Fruit fly (Drosophila melanogaster) whole organism, prepupa: ENCODE measurements around the gene ZnT77C.

Source experiments
- CG10631 ChIP-seq: fragments of 200-800 bp; sonication (Bioruptor generic); optimal IDR thresholded peaks from 2 replicates; lab custom pipeline; 2016; ENCODE audit warnings: missing biosample characterization, missing genetic modification characterization
- CG10669 ChIP-seq: fragments of 200-800 bp; sonication (Bioruptor generic); optimal IDR thresholded peaks from 3 replicates; lab custom pipeline; 2018; ENCODE audit warnings: missing biosample characterization, mild to moderate bottlenecking, missing genetic modification characterization, moderate library complexity
- CG11294 ChIP-seq: fragments of 200-800 bp; sonication (Bioruptor generic); IDR thresholded peaks from 2 replicates; pipeline ENCODE4 v1.3.6; 2022; ENCODE audit warnings: missing biosample characterization, missing genetic modification characterization
- CG11762 ChIP-seq: fragments of 200-800 bp; sonication (Bioruptor generic); optimal IDR thresholded peaks from 3 replicates; lab custom pipeline; 2016; ENCODE audit warnings: missing biosample characterization, missing genetic modification characterization; ENCODE audit not compliant: insufficient read depth
- CG11902 ChIP-seq: fragments of 200-800 bp; sonication (Bioruptor generic); optimal IDR thresholded peaks from 3 replicates; lab custom pipeline; 2016; ENCODE audit warnings: missing biosample characterization, missing genetic modification characterization
- CG1621 ChIP-seq: fragments of 200-800 bp; sonication (Bioruptor generic); optimal IDR thresholded peaks from 3 replicates; lab custom pipeline; 2018; ENCODE audit warnings: missing biosample characterization, mild to moderate bottlenecking, missing genetic modification characterization
- CG3032 ChIP-seq: fragments of 200-800 bp; optimal IDR thresholded peaks from 2 replicates; lab custom pipeline; 2019; ENCODE audit warnings: missing biosample characterization, mild to moderate bottlenecking, missing genetic modification characterization, moderate library complexity
- CG31627 ChIP-seq: fragments of 200-800 bp; sonication (Bioruptor generic); optimal IDR thresholded peaks from 3 replicates; lab custom pipeline; 2016; ENCODE audit warnings: missing biosample characterization, missing genetic modification characterization
- CG32006 ChIP-seq: fragments of 200-800 bp; sonication (Bioruptor generic); optimal IDR thresholded peaks from 3 replicates; lab custom pipeline; 2017; ENCODE audit warnings: missing biosample characterization, mild to moderate bottlenecking, missing genetic modification characterization
- CG34406 ChIP-seq: fragments of 200-800 bp; sonication (Bioruptor generic); optimal IDR thresholded peaks from 3 replicates; lab custom pipeline; 2016; ENCODE audit warnings: missing biosample characterization, missing genetic modification characterization
- CG3919 ChIP-seq: fragments of 200-800 bp; sonication (Bioruptor generic); optimal IDR thresholded peaks from 3 replicates; lab custom pipeline; 2016; ENCODE audit warnings: missing biosample characterization, missing genetic modification characterization
- CG6163 ChIP-seq: fragments of 200-800 bp; sonication (Bioruptor generic); IDR thresholded peaks from 3 replicates; pipeline ENCODE4 v1.3.6; 2022; ENCODE audit warnings: missing biosample characterization, missing genetic modification characterization
- CG6276 ChIP-seq: fragments of 200-800 bp; sonication (Bioruptor generic); optimal IDR thresholded peaks from 2 replicates; lab custom pipeline; 2017; ENCODE audit warnings: missing biosample characterization, mild to moderate bottlenecking, missing genetic modification characterization
- CG6854 ChIP-seq: fragments of 200-800 bp; sonication (Bioruptor generic); optimal IDR thresholded peaks from 2 replicates; lab custom pipeline; 2017; ENCODE audit warnings: missing biosample characterization, mild to moderate bottlenecking, missing genetic modification characterization
- CG7368 ChIP-seq: fragments of 200-800 bp; sonication (Bioruptor generic); optimal IDR thresholded peaks from 3 replicates; lab custom pipeline; 2016; ENCODE audit warnings: missing biosample characterization, missing genetic modification characterization
- CG8119 ChIP-seq: fragments of 200-800 bp; sonication (Bioruptor generic); IDR thresholded peaks from 3 replicates; pipeline ENCODE4 v1.3.6; 2022; ENCODE audit warnings: missing biosample characterization, missing genetic modification characterization
- CG8319 ChIP-seq: fragments of 200-800 bp; sonication (Bioruptor generic); optimal IDR thresholded peaks from 3 replicates; lab custom pipeline; 2016; ENCODE audit warnings: missing biosample characterization, missing genetic modification characterization
- CG8632 ChIP-seq: fragments of 200-800 bp; sonication (Bioruptor generic); optimal IDR thresholded peaks from 3 replicates; lab custom pipeline; 2016; ENCODE audit warnings: missing biosample characterization, missing genetic modification characterization
- CG9139 ChIP-seq: fragments of 200-800 bp; sonication (Bioruptor generic); optimal IDR thresholded peaks from 3 replicates; lab custom pipeline; 2017; ENCODE audit warnings: missing biosample characterization, mild to moderate bottlenecking, missing genetic modification characterization
- Eip78C ChIP-seq: fragments of 200-800 bp; sonication (Bioruptor generic); peaks from one replicate; lab custom pipeline; 2016; ENCODE audit warnings: missing biosample characterization, missing genetic modification characterization
- Eip93F ChIP-seq: fragments of 200-800 bp; sonication (Bioruptor generic); optimal IDR thresholded peaks from 2 replicates; lab custom pipeline; 2016; ENCODE audit warnings: missing biosample characterization, mild to moderate bottlenecking, missing genetic modification characterization
- Ets21C ChIP-seq: fragments of 200-800 bp; sonication (Bioruptor generic); optimal IDR thresholded peaks from 3 replicates; lab custom pipeline; 2016; ENCODE audit warnings: missing biosample characterization, missing genetic modification characterization
- Ets96B ChIP-seq: fragments of 200-800 bp; optimal IDR thresholded peaks from 2 replicates; lab custom pipeline; 2019; ENCODE audit warnings: missing biosample characterization, mild to moderate bottlenecking, missing genetic modification characterization, moderate library complexity
- Gug ChIP-seq: fragments of 200-800 bp; sonication (Bioruptor generic); IDR thresholded peaks from 2 replicates; pipeline ENCODE4 v1.3.6; 2022; ENCODE audit warnings: missing biosample characterization, missing genetic modification characterization
- Hr39 ChIP-seq: fragments of 200-800 bp; sonication (Bioruptor generic); optimal IDR thresholded peaks from 2 replicates; lab custom pipeline; 2016; ENCODE audit warnings: missing biosample characterization, missing genetic modification characterization
- Hr4 ChIP-seq: fragments of 200-800 bp; sonication (Bioruptor generic); optimal IDR thresholded peaks from 3 replicates; lab custom pipeline; 2016; ENCODE audit warnings: missing biosample characterization, missing genetic modification characterization
- Lpt ChIP-seq: fragments of 200-800 bp; sonication (Bioruptor generic); optimal IDR thresholded peaks from 3 replicates; lab custom pipeline; 2016; ENCODE audit warnings: missing biosample characterization, missing genetic modification characterization
- Met ChIP-seq: fragments of 200-800 bp; sonication (Bioruptor generic); optimal IDR thresholded peaks from 3 replicates; lab custom pipeline; 2016; ENCODE audit warnings: missing biosample characterization, missing genetic modification characterization
- OdsH ChIP-seq: fragments of 200-800 bp; sonication (Bioruptor generic); optimal IDR thresholded peaks from 3 replicates; lab custom pipeline; 2016; ENCODE audit warnings: missing biosample characterization, missing genetic modification characterization
- Smox ChIP-seq: fragments of 200-800 bp; sonication (Bioruptor generic); optimal IDR thresholded peaks from 3 replicates; lab custom pipeline; 2016; ENCODE audit warnings: missing biosample characterization, missing genetic modification characterization
- Sox102F ChIP-seq: fragments of 200-800 bp; sonication (Bioruptor generic); optimal IDR thresholded peaks from 2 replicates; lab custom pipeline; 2016; ENCODE audit warnings: missing biosample characterization, mild to moderate bottlenecking, missing genetic modification characterization
- Sox14 ChIP-seq: fragments of 200-800 bp; sonication (Bioruptor generic); optimal IDR thresholded peaks from 3 replicates; lab custom pipeline; 2016; ENCODE audit warnings: missing biosample characterization, missing genetic modification characterization
- Sox15 ChIP-seq: fragments of 200-800 bp; sonication (Bioruptor generic); optimal IDR thresholded peaks from 3 replicates; lab custom pipeline; 2016; ENCODE audit warnings: missing biosample characterization, missing genetic modification characterization
- achi ChIP-seq: fragments of 200-800 bp; sonication (Bioruptor generic); optimal IDR thresholded peaks from 3 replicates; lab custom pipeline; 2016; ENCODE audit warnings: missing biosample characterization, missing genetic modification characterization
- acj6 ChIP-seq: fragments of 200-800 bp; sonication (Bioruptor generic); optimal IDR thresholded peaks from 3 replicates; lab custom pipeline; 2016; ENCODE audit warnings: missing biosample characterization, missing genetic modification characterization
- cyc ChIP-seq: fragments of 200-800 bp; sonication (Bioruptor generic); optimal IDR thresholded peaks from 3 replicates; lab custom pipeline; 2016; ENCODE audit warnings: missing biosample characterization, missing genetic modification characterization
- dsx ChIP-seq: fragments of 200-800 bp; optimal IDR thresholded peaks from 3 replicates; lab custom pipeline; 2019; ENCODE audit warnings: missing biosample characterization, mild to moderate bottlenecking, missing genetic modification characterization, moderate library complexity; ENCODE audit not compliant: poor library complexity, severe bottlenecking
- eg ChIP-seq: fragments of 200-800 bp; sonication (Bioruptor generic); IDR thresholded peaks from 3 replicates; pipeline ENCODE4 v1.3.6; 2022; ENCODE audit warnings: missing biosample characterization, missing genetic modification characterization
- esn ChIP-seq: fragments of 200-800 bp; sonication (Bioruptor generic); optimal IDR thresholded peaks from 2 replicates; lab custom pipeline; 2016; ENCODE audit warnings: missing biosample characterization, mild to moderate bottlenecking, missing genetic modification characterization, moderate library complexity
- fd59A ChIP-seq: fragments of 200-800 bp; sonication (Bioruptor generic); optimal IDR thresholded peaks from 2 replicates; lab custom pipeline; 2017; ENCODE audit warnings: missing biosample characterization, mild to moderate bottlenecking, missing genetic modification characterization, missing genetic modification reagents
- fkh ChIP-seq: fragments of 200-800 bp; sonication (Bioruptor generic); optimal IDR thresholded peaks from 3 replicates; lab custom pipeline; 2017; ENCODE audit warnings: missing biosample characterization, mild to moderate bottlenecking, missing genetic modification characterization, moderate library complexity
- net ChIP-seq: fragments of 200-800 bp; sonication (Bioruptor generic); optimal IDR thresholded peaks from 3 replicates; lab custom pipeline; 2016; ENCODE audit warnings: missing biosample characterization, missing genetic modification characterization
- salr ChIP-seq, 2 experiments: fragments of 200-800 bp; sonication (Bioruptor generic); optimal IDR thresholded peaks; 3 replicates each; lab custom pipeline; 2016 to 2018; ENCODE audit warnings: missing biosample characterization in 2 of 2, missing genetic modification characterization in 2 of 2, mild to moderate bottlenecking in 1 of 2
- spab ChIP-seq: fragments of 200-800 bp; sonication (Bioruptor generic); optimal IDR thresholded peaks from 2 replicates; lab custom pipeline; 2017; ENCODE audit warnings: missing biosample characterization, mild to moderate bottlenecking, missing genetic modification characterization, missing genetic modification reagents

Gene ZnT77C

DNA sequence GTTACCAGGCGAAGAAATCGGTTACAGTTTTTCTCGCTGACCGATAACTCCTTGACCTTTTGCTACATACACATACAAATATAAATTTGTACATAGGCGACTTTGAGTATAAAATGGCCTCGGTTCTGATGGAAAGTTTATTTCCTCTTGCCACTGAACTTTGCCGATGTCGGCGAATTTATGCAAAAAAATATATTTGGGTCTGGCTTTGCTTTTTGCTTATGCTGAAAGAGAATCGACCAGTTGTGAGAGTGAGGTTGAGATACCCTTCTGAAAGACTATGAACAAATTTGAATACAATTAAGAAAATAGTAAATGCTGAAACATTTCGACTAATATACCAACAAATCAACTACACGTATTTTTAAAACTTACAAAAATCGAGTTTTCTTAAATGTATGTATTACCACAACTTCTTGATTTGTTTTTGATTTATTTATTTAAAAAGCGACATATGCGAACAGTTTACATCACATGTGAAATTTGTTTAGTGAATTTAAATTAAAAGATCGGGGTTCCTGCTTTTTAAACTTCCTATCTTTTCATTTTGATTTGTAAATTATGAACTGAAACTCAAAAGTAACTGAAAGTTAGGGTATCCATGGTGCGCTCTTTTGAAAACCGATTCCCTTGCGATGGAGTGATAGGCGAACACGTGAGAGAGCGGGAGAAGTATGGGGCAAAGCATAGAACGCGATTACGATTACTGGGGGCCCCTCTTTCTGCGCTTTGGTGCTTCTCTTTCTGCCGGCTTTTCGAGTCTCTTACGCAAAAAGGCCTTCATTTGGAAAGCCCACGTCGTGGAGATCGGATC lies 14.6 kb upstream of the ZnT77C start (continued):
- TF ChIP-seq Ets96B (tag; lab: Kevin White, UChicago) (peak; percentile 69), CG8319 (GFP tag; lab: Kevin White, UChicago) (peak; percentile 60), CG9139 (peak; percentile 59), Hr4 (GFP tag; lab: Kevin White, UChicago) (peak; percentile 84), CG11902 (GFP tag; lab: Kevin White, UChicago) (peak; percentile 49), Hr39 (GFP tag; lab: Kevin White, UChicago) (peak; percentile 72), CG10669 (GFP tag; lab: Kevin White, UChicago) (peak; percentile 72), fd59A (peak; percentile 71), CG1621 (tag; lab: Kevin White, UChicago) (peak; percentile 48), eg (peak; percentile 24; the same call in 1 of the 3 replicates), CG7368 (GFP tag; lab: Kevin White, UChicago) (peak; percentile 50), CG32006 (GFP tag; lab: Kevin White, UChicago) (peak; percentile 91), cyc (GFP tag; lab: Kevin White, UChicago) (peak; percentile 71), salr (GFP tag; optimal IDR thresholded peaks at IDR 0.05; lab: Kevin White, UChicago) (peak in 1 of 2 experiments; percentile 84), Met (GFP tag; lab: Kevin White, UChicago) (peak; percentile 82), achi (GFP tag; lab: Kevin White, UChicago) (peak; percentile 78), Smox (GFP tag; lab: Kevin White, UChicago) (peak; percentile 81), Gug (GFP tag; lab: Robert Waterston, UW) (peak; percentile 23; the same call in 1 of the 2 replicates), CG6854 (GFP tag; lab: Kevin White, UChicago) (peak; percentile 33), Sox14 (GFP tag; lab: Kevin White, UChicago) (peak; percentile 86), Sox15 (GFP tag; lab: Kevin White, UChicago) (peak; percentile 63), net (GFP tag; lab: Kevin White, UChicago) (peak; percentile 84)

- peak; percentile 93 for TF ChIP-seq CG10631 (GFP tag; lab: Kevin White, UChicago)
- peak; percentile 92 for TF ChIP-seq cyc (GFP tag; lab: Kevin White, UChicago)
- peak; percentile 92 for TF ChIP-seq OdsH
- TF ChIP-seq fkh (GFP tag; lab: Kevin White, UChicago): peak; percentile 99
- peak; percentile 91 for TF ChIP-seq achi (GFP tag; lab: Kevin White, UChicago)
- peak; percentile 88 for TF ChIP-seq CG8319 (GFP tag; lab: Kevin White, UChicago)
- peak; percentile 85 for TF ChIP-seq CG9139
- peak; percentile 95 for TF ChIP-seq CG3919 (GFP tag; lab: Kevin White, UChicago)
- peak; percentile 90 for TF ChIP-seq Gug (GFP tag; lab: Robert Waterston, UW)
- TF ChIP-seq Eip78C (GFP tag; lab: Kevin White, UChicago): peak; percentile 98
- peak; percentile 85 for TF ChIP-seq Sox15 (GFP tag; lab: Kevin White, UChicago)
- peak; percentile 88 for TF ChIP-seq CG7368 (GFP tag; lab: Kevin White, UChicago)
- TF ChIP-seq Lpt: peak; percentile 85
- TF ChIP-seq salr (GFP tag; optimal IDR thresholded peaks at IDR 0.05; lab: Kevin White, UChicago): peak in 1 of 2 experiments; percentile 87
- TF ChIP-seq acj6 (GFP tag; lab: Kevin White, UChicago): peak; percentile 89
- TF ChIP-seq Ets96B (tag; lab: Kevin White, UChicago): peak; percentile 82
- peak; percentile 84 for TF ChIP-seq CG1621 (tag; lab: Kevin White, UChicago)
- TF ChIP-seq CG11902 (GFP tag; lab: Kevin White, UChicago): peak; percentile 98
- TF ChIP-seq Hr39 (GFP tag; lab: Kevin White, UChicago): peak; percentile 92
- peak; percentile 83 for TF ChIP-seq CG11762 (GFP tag; lab: Kevin White, UChicago)
- TF ChIP-seq Sox102F (GFP tag; lab: Kevin White, UChicago): peak; percentile 93
- TF ChIP-seq dsx (GFP tag; lab: Kevin White, UChicago): peak; percentile 59
- peak; percentile 92 for TF ChIP-seq Sox14 (GFP tag; lab: Kevin White, UChicago)
- TF ChIP-seq Smox (GFP tag; lab: Kevin White, UChicago): peak; percentile 90
- peak; percentile 91 for TF ChIP-seq Ets21C (GFP tag; lab: Kevin White, UChicago)
- peak; percentile 77 for TF ChIP-seq CG11294 (GFP tag; lab: Robert Waterston, UW)
- TF ChIP-seq CG3032 (tag; lab: Kevin White, UChicago): peak; percentile 89
- peak; percentile 91 for TF ChIP-seq CG34406 (GFP tag; lab: Kevin White, UChicago)
- TF ChIP-seq fd59A: peak; percentile 84
- peak; percentile 87 for TF ChIP-seq spab (GFP tag; lab: Kevin White, UChicago)
- peak; percentile 83 for TF ChIP-seq CG6276 (GFP tag; lab: Kevin White, UChicago)
- TF ChIP-seq CG8632 (GFP tag; lab: Kevin White, UChicago): peak; percentile 90
- peak; percentile 53 for TF ChIP-seq Eip93F
- TF ChIP-seq esn (GFP tag; lab: Kevin White, UChicago): peak; percentile 94
- TF ChIP-seq CG6163 (GFP tag; lab: Robert Waterston, UW): no peak; the same call in none of the 3 replicates
- peak; percentile 94 for TF ChIP-seq CG31627 (GFP tag; lab: Kevin White, UChicago)
- TF ChIP-seq CG8119: no peak; the same call in none of the 3 replicates
These were observed 13.5 kb upstream of the ZnT77C start for dm6 chr3L:20508136-20508635.
